Fruit fly (Drosophila melanogaster) whole organism, embryonic: ENCODE measurements around the gene CG15894.

Experiments
- Antp ChIP-seq: fragments of 200-800 bp; sonication (Bioruptor generic); optimal IDR thresholded peaks from 3 replicates; lab custom pipeline; 2016; ENCODE audit warnings: missing biosample characterization, missing genetic modification characterization
- BtbVII ChIP-seq: fragments of 200-800 bp; sonication (Bioruptor generic); optimal IDR thresholded peaks from 3 replicates; lab custom pipeline; 2017; ENCODE audit warnings: missing biosample characterization, mild to moderate bottlenecking, missing genetic modification characterization
- CG10959 ChIP-seq: fragments of 200-800 bp; sonication (Bioruptor generic); IDR thresholded peaks from 2 replicates; pipeline ENCODE4 v1.3.6; 2022; ENCODE audit warnings: missing biosample characterization, missing genetic modification characterization
- CG10979 ChIP-seq: fragments of 200-800 bp; sonication (Bioruptor generic); optimal IDR thresholded peaks from 2 replicates; lab custom pipeline; 2018; ENCODE audit warnings: missing biosample characterization, mild to moderate bottlenecking, missing genetic modification characterization, moderate library complexity
- CG11093 ChIP-seq: fragments of 200-800 bp; sonication (Bioruptor generic); IDR thresholded peaks from 3 replicates; pipeline ENCODE4 v1.3.6; 2022; ENCODE audit warnings: missing biosample characterization, missing genetic modification characterization
- CG12659 ChIP-seq: fragments of 200-800 bp; sonication (Bioruptor generic); optimal IDR thresholded peaks from 3 replicates; lab custom pipeline; 2017; ENCODE audit warnings: mild to moderate bottlenecking, missing biosample characterization, missing genetic modification reagents, missing genetic modification characterization
- CG13624 ChIP-seq: fragments of 200-800 bp; sonication (Bioruptor generic); optimal IDR thresholded peaks from 2 replicates; lab custom pipeline; 2016; ENCODE audit warnings: missing biosample characterization, missing genetic modification characterization
- CG14050 ChIP-seq: fragments of 200-800 bp; sonication (Bioruptor generic); IDR thresholded peaks from 3 replicates; pipeline ENCODE4 v1.3.6; 2022; ENCODE audit warnings: missing biosample characterization, missing genetic modification characterization
- CG17361 ChIP-seq: fragments of 200-800 bp; sonication (Bioruptor generic); IDR thresholded peaks from 3 replicates; pipeline ENCODE4 v1.3.6; 2022; ENCODE audit warnings: missing biosample characterization, missing genetic modification characterization
- CG17802 ChIP-seq: fragments of 200-800 bp; sonication (Bioruptor generic); optimal IDR thresholded peaks from 2 replicates; lab custom pipeline; 2018; ENCODE audit warnings: missing biosample characterization, mild to moderate bottlenecking, missing genetic modification characterization, moderate library complexity
- CG18476 ChIP-seq: fragments of 200-800 bp; sonication (Bioruptor generic); optimal IDR thresholded peaks from 2 replicates; lab custom pipeline; 2016; ENCODE audit warnings: missing biosample characterization, mild to moderate bottlenecking, missing genetic modification characterization
- CG31224 ChIP-seq: fragments of 200-800 bp; sonication (Bioruptor generic); IDR thresholded peaks from 2 replicates; pipeline ENCODE4 v1.3.6; 2022; ENCODE audit warnings: missing biosample characterization, missing genetic modification characterization
- CG34376 ChIP-seq: fragments of 200-800 bp; sonication (Bioruptor generic); optimal IDR thresholded peaks from 2 replicates; lab custom pipeline; 2018; ENCODE audit warnings: missing biosample characterization, mild to moderate bottlenecking, missing genetic modification characterization
- CG3847 ChIP-seq: fragments of 200-800 bp; sonication (Bioruptor generic); IDR thresholded peaks from 2 replicates; pipeline ENCODE4 v1.3.6; 2022; ENCODE audit warnings: missing biosample characterization, missing genetic modification characterization
- CG4360 ChIP-seq: fragments of 200-800 bp; sonication (Bioruptor generic); IDR thresholded peaks from 2 replicates; pipeline ENCODE4 v1.3.6; 2022; ENCODE audit warnings: missing biosample characterization, missing genetic modification characterization
- CG4424 ChIP-seq: fragments of 200-800 bp; sonication (Bioruptor generic); optimal IDR thresholded peaks from 3 replicates; lab custom pipeline; 2016; ENCODE audit warnings: missing biosample characterization, missing genetic modification characterization
- CG5180 ChIP-seq: fragments of 200-800 bp; sonication (Bioruptor generic); optimal IDR thresholded peaks from 3 replicates; lab custom pipeline; 2017; ENCODE audit warnings: missing biosample characterization, missing genetic modification characterization, mild to moderate bottlenecking, moderate library complexity, missing genetic modification reagents
- CG6854 ChIP-seq: fragments of 200-800 bp; sonication (Bioruptor generic); optimal IDR thresholded peaks from 3 replicates; lab custom pipeline; 2017; ENCODE audit warnings: missing biosample characterization, mild to moderate bottlenecking, missing genetic modification characterization
- CHES-1-like ChIP-seq: fragments of 200-800 bp; sonication (Bioruptor generic); optimal IDR thresholded peaks from 2 replicates; lab custom pipeline; 2016; ENCODE audit warnings: missing biosample characterization, missing genetic modification characterization
- CkIIα-i1 ChIP-seq: fragments of 200-800 bp; sonication (Bioruptor generic); IDR thresholded peaks from 2 replicates; pipeline ENCODE4 v1.3.6; 2022; ENCODE audit warnings: missing biosample characterization, missing genetic modification characterization
- Doc3 ChIP-seq: fragments of 200-800 bp; sonication (Bioruptor generic); IDR thresholded peaks from 3 replicates; pipeline ENCODE4 v1.3.6; 2022; ENCODE audit warnings: missing biosample characterization, missing genetic modification characterization; ENCODE audit not compliant: partially characterized antibody
- Dref ChIP-seq: fragments of 200-800 bp; sonication (Bioruptor generic); IDR thresholded peaks from 2 replicates; pipeline ENCODE4 v1.3.6; 2022; ENCODE audit warnings: missing biosample characterization, missing genetic modification characterization
- Myb ChIP-seq: fragments of 200-800 bp; sonication (Bioruptor generic); optimal IDR thresholded peaks from 2 replicates; lab custom pipeline; 2016; ENCODE audit warnings: missing biosample characterization, missing genetic modification characterization
- Nf-YC ChIP-seq: fragments of 200-800 bp; optimal IDR thresholded peaks from 3 replicates; lab custom pipeline; 2019; ENCODE audit warnings: missing biosample characterization, mild to moderate bottlenecking, missing genetic modification characterization, moderate library complexity
- Sry-δ ChIP-seq: fragments of 200-800 bp; sonication (Bioruptor generic); optimal IDR thresholded peaks from 2 replicates; lab custom pipeline; 2016; ENCODE audit warnings: missing biosample characterization, missing genetic modification characterization
- cato ChIP-seq: fragments of 200-800 bp; sonication (Bioruptor generic); optimal IDR thresholded peaks from 2 replicates; lab custom pipeline; 2016; ENCODE audit warnings: missing biosample characterization, missing genetic modification characterization, borderline replicate concordance
- ci ChIP-seq: fragments of 200-800 bp; sonication (Bioruptor generic); IDR thresholded peaks from 3 replicates; pipeline ENCODE4 v1.3.6; 2022; ENCODE audit warnings: missing biosample characterization, missing genetic modification characterization
- ftz-f1 ChIP-seq: fragments of 200-800 bp; sonication (Bioruptor generic); optimal IDR thresholded peaks from 2 replicates; lab custom pipeline; 2016; ENCODE audit warnings: missing biosample characterization, missing genetic modification characterization
- gfzf ChIP-seq: fragments of 200-800 bp; sonication (Bioruptor generic); optimal IDR thresholded peaks from 2 replicates; lab custom pipeline; 2016; ENCODE audit warnings: missing biosample characterization, mild to moderate bottlenecking, missing genetic modification characterization, moderate library complexity
- ind ChIP-seq: fragments of 200-800 bp; sonication (Bioruptor generic); optimal IDR thresholded peaks from 3 replicates; lab custom pipeline; 2016; ENCODE audit warnings: missing biosample characterization, missing genetic modification characterization
- lbe ChIP-seq: fragments of 200-800 bp; sonication (Bioruptor generic); optimal IDR thresholded peaks from 2 replicates; lab custom pipeline; 2016; ENCODE audit warnings: missing biosample characterization, mild to moderate bottlenecking, missing genetic modification characterization
- nau ChIP-seq: fragments of 200-800 bp; sonication (Bioruptor generic); optimal IDR thresholded peaks from 3 replicates; lab custom pipeline; 2017; ENCODE audit warnings: missing biosample characterization, mild to moderate bottlenecking, missing genetic modification characterization, missing genetic modification reagents
- nmo ChIP-seq: fragments of 200-800 bp; sonication (Bioruptor generic); optimal IDR thresholded peaks from 2 replicates; lab custom pipeline; 2018; ENCODE audit warnings: missing biosample characterization, mild to moderate bottlenecking, missing genetic modification characterization, moderate library complexity
- odd ChIP-seq: fragments of 200-800 bp; sonication (Bioruptor generic); optimal IDR thresholded peaks from 2 replicates; lab custom pipeline; 2017; ENCODE audit warnings: missing biosample characterization, mild to moderate bottlenecking, missing genetic modification characterization
- pb ChIP-seq: fragments of 200-800 bp; sonication (Bioruptor generic); optimal IDR thresholded peaks from 3 replicates; lab custom pipeline; 2016; ENCODE audit warnings: missing biosample characterization, missing genetic modification characterization
- pum ChIP-seq: fragments of 200-800 bp; sonication (Bioruptor generic); optimal IDR thresholded peaks from 2 replicates; lab custom pipeline; 2016; ENCODE audit warnings: missing biosample characterization, missing genetic modification characterization
- ranshi ChIP-seq: fragments of 200-800 bp; sonication (Bioruptor generic); IDR thresholded peaks from 2 replicates; pipeline ENCODE4 v1.3.6; 2022; ENCODE audit warnings: missing biosample characterization, missing genetic modification characterization
- run ChIP-seq: fragments of 200-800 bp; sonication (Bioruptor generic); optimal IDR thresholded peaks from 3 replicates; lab custom pipeline; 2018; ENCODE audit warnings: missing biosample characterization, mild to moderate bottlenecking, missing genetic modification characterization
- seq ChIP-seq: fragments of 200-800 bp; sonication (Bioruptor generic); IDR thresholded peaks from 2 replicates; pipeline ENCODE4 v1.3.6; 2022; ENCODE audit warnings: missing biosample characterization, missing genetic modification characterization
- sob ChIP-seq: fragments of 200-800 bp; sonication (Bioruptor generic); IDR thresholded peaks from 2 replicates; pipeline ENCODE4 v1.3.6; 2022; ENCODE audit warnings: missing biosample characterization, missing genetic modification characterization
- sr ChIP-seq: fragments of 200-800 bp; sonication (Bioruptor generic); IDR thresholded peaks from 3 replicates; pipeline ENCODE4 v1.3.6; 2022; ENCODE audit warnings: missing biosample characterization, missing genetic modification characterization
- sug ChIP-seq: fragments of 200-800 bp; optimal IDR thresholded peaks from 2 replicates; lab custom pipeline; 2019; ENCODE audit warnings: missing biosample characterization, mild to moderate bottlenecking, missing genetic modification characterization, moderate library complexity
- tna ChIP-seq: fragments of 200-800 bp; sonication (Bioruptor generic); IDR thresholded peaks from 2 replicates; pipeline ENCODE4 v1.3.6; 2022; ENCODE audit warnings: missing biosample characterization, missing genetic modification characterization; ENCODE audit not compliant: partially characterized antibody
- trem ChIP-seq: fragments of 200-800 bp; optimal IDR thresholded peaks from 3 replicates; lab custom pipeline; 2019; ENCODE audit warnings: missing biosample characterization, mild to moderate bottlenecking, missing genetic modification characterization, moderate library complexity
- unc-4 ChIP-seq: fragments of 200-800 bp; sonication (Bioruptor generic); IDR thresholded peaks from 2 replicates; pipeline ENCODE4 v1.3.6; 2022; ENCODE audit warnings: missing biosample characterization, missing genetic modification characterization; ENCODE audit not compliant: partially characterized antibody
- wek ChIP-seq: fragments of 200-800 bp; sonication (Bioruptor generic); optimal IDR thresholded peaks from 3 replicates; lab custom pipeline; 2018; ENCODE audit warnings: missing biosample characterization, mild to moderate bottlenecking, missing genetic modification characterization, moderate library complexity
- z ChIP-seq: fragments of 200-800 bp; sonication (Bioruptor generic); IDR thresholded peaks from 3 replicates; pipeline ENCODE4 v1.3.6; 2022; ENCODE audit warnings: missing biosample characterization, missing genetic modification characterization

CG15894 gene

dm6 chrX:6295129-6295539, 13.9 kb upstream of the CG15894 start, which contains the start of the genes CG15891 and CG3815 (continued):
- peak; percentile 67 for TF ChIP-seq CG34376 (GFP tag; lab: Kevin White, UChicago)
- no peak for TF ChIP-seq CG5180
- peak; percentile 67 for TF ChIP-seq Dref (GFP tag; lab: Robert Waterston, UW)
- TF ChIP-seq sug (tag; lab: Kevin White, UChicago) = peak; percentile 76
- TF ChIP-seq ranshi (GFP tag; lab: Robert Waterston, UW) = peak; percentile 36; the same call in 1 of the 2 replicates
- no peak for TF ChIP-seq Doc3 (GFP tag; lab: Robert Waterston, UW)
- TF ChIP-seq CG17802 (tag; lab: Kevin White, UChicago) = peak; percentile 35
- TF ChIP-seq CG13624 = peak; percentile 88
- peak; percentile 7 for TF ChIP-seq CG4424
- peak; percentile 78 for TF ChIP-seq nmo (GFP tag; lab: Kevin White, UChicago)
- TF ChIP-seq trem (tag; lab: Kevin White, UChicago) = peak; percentile 62
- peak; percentile 59; the same call in 1 of the 2 replicates for TF ChIP-seq unc-4 (GFP tag; lab: Robert Waterston, UW)
- peak; percentile 64 for TF ChIP-seq gfzf
- peak; percentile 13; the same call in 1 of the 2 replicates for TF ChIP-seq CG31224 (GFP tag; lab: Robert Waterston, UW)
- TF ChIP-seq Sry-δ (GFP tag; lab: Kevin White, UChicago) = peak; percentile 71
- TF ChIP-seq run (tag; lab: Kevin White, UChicago) = no peak
- 0 out of 3 replicates have a peak, but pooled peaks have one; percentile 40 for TF ChIP-seq ci
- 0 out of 3 replicates have a peak, but pooled peaks have one; percentile 39 for TF ChIP-seq CG11093 (GFP tag; lab: Robert Waterston, UW)
- no peak for TF ChIP-seq CG10959
- TF ChIP-seq CkIIα-i1 (GFP tag; lab: Robert Waterston, UW) = no peak
- TF ChIP-seq sr = no peak
- TF ChIP-seq wek = peak; percentile 27
- TF ChIP-seq CG12659 (GFP tag; lab: Kevin White, UChicago) = peak; percentile 71
- peak; percentile 46; the same call in 1 of the 2 replicates for TF ChIP-seq sob (GFP tag; lab: Robert Waterston, UW)
- no peak for TF ChIP-seq lbe (GFP tag; lab: Kevin White, UChicago)
- TF ChIP-seq CG10979 (tag; lab: Kevin White, UChicago) = peak; percentile 48
- peak; percentile 91 for TF ChIP-seq Myb (GFP tag; lab: Kevin White, UChicago)
- peak; percentile 22 for TF ChIP-seq Antp (GFP tag; lab: Kevin White, UChicago)
- TF ChIP-seq odd (GFP tag; lab: Kevin White, UChicago) = no peak
- TF ChIP-seq CG6854 = no peak
- TF ChIP-seq nau = no peak
- no peak; the same call in none of the 3 replicates for TF ChIP-seq CG17361 (GFP tag; lab: Robert Waterston, UW)
- TF ChIP-seq tna (GFP tag; lab: Robert Waterston, UW) = no peak
- no peak for TF ChIP-seq ftz-f1
- TF ChIP-seq CG18476 = no peak
- no peak for TF ChIP-seq seq (GFP tag; lab: Robert Waterston, UW)
- TF ChIP-seq z (GFP tag; lab: Robert Waterston, UW) = no peak
- TF ChIP-seq pb = peak; percentile 9
- peak; percentile 57 for TF ChIP-seq pum (GFP tag; lab: Kevin White, UChicago)
- no peak for TF ChIP-seq cato (GFP tag; lab: Kevin White, UChicago)
- TF ChIP-seq CHES-1-like = peak; percentile 51
- no peak for TF ChIP-seq BtbVII (GFP tag; lab: Kevin White, UChicago)
- no peak for TF ChIP-seq CG14050 (GFP tag; lab: Robert Waterston, UW)
- TF ChIP-seq Nf-YC (tag; lab: Kevin White, UChicago) = peak; percentile 67
- TF ChIP-seq CG4360 (GFP tag; lab: Robert Waterston, UW) = no peak
- TF ChIP-seq CG3847 (GFP tag; lab: Robert Waterston, UW) = peak; percentile 82
- TF ChIP-seq ind (GFP tag; lab: Kevin White, UChicago) = peak; percentile 57
- TF ChIP-seq, all 482 proteins: peak for 232
